Worm (Caenorhabditis elegans) whole organism, young adult: ENCODE measurements around the gene chch-3.

ENCODE experiments used
- B0019.2 ChIP-seq: fragments of 200-800 bp; sonication (Bioruptor generic); conservative IDR thresholded peaks from 2 replicates; pipeline ENCODE4 v1.3.6; 2022; ENCODE audit warnings: missing genetic modification reagents, missing genetic modification characterization, missing compliant biosample characterization
- B0035.1 ChIP-seq: sonication (generic microtip); optimal IDR thresholded peaks from 2 replicates; lab custom pipeline; 2016; ENCODE audit warnings: missing genetic modification characterization, mild to moderate bottlenecking, missing compliant biosample characterization, missing genotype, missing genetic modification reagents
- B0336.3 ChIP-seq: fragments of 200-800 bp; sonication (Bioruptor generic); IDR thresholded peaks from 2 replicates; pipeline ENCODE4 v1.3.6; 2022; ENCODE audit warnings: missing genetic modification characterization, missing compliant biosample characterization
- F10E7.11 ChIP-seq: sonication (generic microtip); optimal IDR thresholded peaks from 2 replicates; lab custom pipeline; 2017; ENCODE audit warnings: mild to moderate bottlenecking, missing genetic modification characterization, moderate library complexity, missing compliant biosample characterization
- F22D6.2 ChIP-seq: sonication (generic microtip); optimal IDR thresholded peaks from 2 replicates; lab custom pipeline; 2016; ENCODE audit warnings: mild to moderate bottlenecking, missing genetic modification characterization, missing compliant biosample characterization
- F49E8.2 ChIP-seq: sonication (generic microtip); optimal IDR thresholded peaks from 3 replicates; lab custom pipeline; 2017; ENCODE audit warnings: missing genetic modification characterization, mild to moderate bottlenecking, missing compliant biosample characterization, antibody characterized with exemption, moderate library complexity; ENCODE audit not compliant: insufficient read depth
- Y53F4B.3 ChIP-seq: fragments of 200-800 bp; sonication (Bioruptor generic); IDR thresholded peaks from 2 replicates; pipeline ENCODE4 v1.3.6; 2022; ENCODE audit warnings: missing genetic modification reagents, missing genetic modification characterization, missing compliant biosample characterization
- akir-1 ChIP-seq: fragments of 200-800 bp; sonication (Bioruptor generic); optimal IDR thresholded peaks from 2 replicates; lab custom pipeline; 2018; ENCODE audit warnings: mild to moderate bottlenecking, missing genetic modification characterization, moderate library complexity, missing compliant biosample characterization
- aptf-3 ChIP-seq: fragments of 200-800 bp; sonication (Bioruptor generic); IDR thresholded peaks from 2 replicates; pipeline ENCODE4 v1.3.6; 2022; ENCODE audit warnings: missing genetic modification characterization, missing compliant biosample characterization
- atf-7 ChIP-seq: sonication (generic microtip); optimal IDR thresholded peaks from 2 replicates; lab custom pipeline; 2017; ENCODE audit warnings: mild to moderate bottlenecking, missing genetic modification characterization, missing compliant biosample characterization
- attf-3 ChIP-seq: fragments of 200-800 bp; sonication (Bioruptor generic); conservative IDR thresholded peaks from 2 replicates; pipeline ENCODE4 v1.3.6; 2022; ENCODE audit warnings: missing genetic modification reagents, missing genetic modification characterization, missing compliant biosample characterization
- attf-6 ChIP-seq: fragments of 200-800 bp; sonication (Bioruptor generic); IDR thresholded peaks from 2 replicates; pipeline ENCODE4 v1.3.6; 2022; ENCODE audit warnings: missing genetic modification reagents, missing genetic modification characterization, missing compliant biosample characterization
- bed-1 ChIP-seq: fragments of 200-800 bp; sonication (Bioruptor generic); IDR thresholded peaks from 2 replicates; pipeline ENCODE4 v1.3.6; 2022; ENCODE audit warnings: missing genetic modification reagents, missing genetic modification characterization, missing compliant biosample characterization
- cebp-1 ChIP-seq, 2 experiments: fragments of 200-800 bp in 1 of 2; sonication (Bioruptor generic) in 1 of 2; sonication (generic microtip) in 1 of 2; IDR thresholded peaks in 1 of 2; optimal IDR thresholded peaks in 1 of 2; 2 replicates each; pipeline versions ENCODE4 v1.3.6 to Lab custom; 2017 to 2022; ENCODE audit warnings: missing compliant biosample characterization in 2 of 2, missing genetic modification characterization in 2 of 2, mild to moderate bottlenecking in 1 of 2, missing genetic modification reagents in 1 of 2, moderate library complexity in 1 of 2
- ceh-100 ChIP-seq: fragments of 200-800 bp; sonication (Bioruptor generic); IDR thresholded peaks from 2 replicates; pipeline ENCODE4 v1.3.6; 2022; ENCODE audit warnings: missing genetic modification reagents, missing genetic modification characterization, missing compliant biosample characterization
- ceh-40 ChIP-seq: fragments of 200-800 bp; sonication (Bioruptor generic); IDR thresholded peaks from 2 replicates; pipeline ENCODE4 v1.3.6; 2022; ENCODE audit warnings: missing genetic modification characterization, missing compliant biosample characterization
- dox-1 ChIP-seq: fragments of 200-800 bp; sonication (Bioruptor generic); IDR thresholded peaks from 2 replicates; pipeline ENCODE4 v1.3.6; 2022; ENCODE audit warnings: missing genetic modification reagents, missing genetic modification characterization, missing compliant biosample characterization
- efl-1 ChIP-seq: fragments of 150-350 bp; optimal IDR thresholded peaks from 2 replicates; lab custom pipeline; 2014; ENCODE audit warnings: missing biosample characterization, missing genetic modification reagents, missing genetic modification characterization
- hmg-20 ChIP-seq: fragments of 200-800 bp; sonication (Bioruptor generic); IDR thresholded peaks from 2 replicates; pipeline ENCODE4 v1.3.6; 2022; ENCODE audit warnings: missing genetic modification reagents, missing genetic modification characterization, missing compliant biosample characterization
- hrde-1 ChIP-seq: sonication (generic microtip); optimal IDR thresholded peaks from 2 replicates; lab custom pipeline; 2016; ENCODE audit warnings: missing genetic modification characterization, mild to moderate bottlenecking, missing compliant biosample characterization, moderate library complexity, missing genotype, missing genetic modification reagents, borderline replicate concordance
- hsf-1 ChIP-seq: fragments of 200-800 bp; sonication (Bioruptor generic); IDR thresholded peaks from 2 replicates; pipeline ENCODE4 v1.3.6; 2022; ENCODE audit warnings: missing genetic modification reagents, missing genetic modification characterization, missing compliant biosample characterization
- lin-26 ChIP-seq: fragments of 200-800 bp; sonication (Bioruptor generic); IDR thresholded peaks from 2 replicates; pipeline ENCODE4 v1.3.6; 2022; ENCODE audit warnings: missing genetic modification reagents, missing genetic modification characterization, missing compliant biosample characterization
- madf-10 ChIP-seq: sonication (generic microtip); optimal IDR thresholded peaks from 2 replicates; lab custom pipeline; 2016; ENCODE audit warnings: mild to moderate bottlenecking, missing genetic modification characterization, missing compliant biosample characterization
- madf-8 ChIP-seq: fragments of 200-800 bp; sonication (Bioruptor generic); conservative IDR thresholded peaks from 2 replicates; pipeline ENCODE4 v1.3.6; 2022; ENCODE audit warnings: missing genetic modification reagents, missing genetic modification characterization, missing compliant biosample characterization
- mxl-1 ChIP-seq: sonication (generic microtip); optimal IDR thresholded peaks from 2 replicates; lab custom pipeline; 2016; ENCODE audit warnings: missing genetic modification characterization, missing compliant biosample characterization
- nhr-27 ChIP-seq: fragments of 200-800 bp; sonication (Bioruptor generic); optimal IDR thresholded peaks from 2 replicates; lab custom pipeline; 2018; ENCODE audit warnings: mild to moderate bottlenecking, missing genetic modification characterization, moderate library complexity, missing compliant biosample characterization
- pbrm-1 ChIP-seq: fragments of 200-800 bp; sonication (Bioruptor generic); IDR thresholded peaks from 2 replicates; pipeline ENCODE4 v1.3.6; 2022; ENCODE audit warnings: missing genetic modification reagents, missing genetic modification characterization, missing compliant biosample characterization
- repo-1 ChIP-seq: sonication (generic microtip); optimal IDR thresholded peaks from 2 replicates; lab custom pipeline; 2017; ENCODE audit warnings: mild to moderate bottlenecking, missing genetic modification characterization, missing compliant biosample characterization
- rpc-1 ChIP-seq, 2 experiments: fragments of 150-350 bp in 1 of 2; sonication (generic microtip) in 1 of 2; optimal IDR thresholded peaks; 2 replicates each; lab custom pipeline; 2014 to 2018; ENCODE audit warnings: missing biosample characterization in 1 of 2, missing genetic modification characterization in 1 of 2, missing genetic modification reagents in 1 of 2, missing genotype in 1 of 2
- snpc-3.4 ChIP-seq: sonication (generic microtip); optimal IDR thresholded peaks from 2 replicates; lab custom pipeline; 2017; ENCODE audit warnings: missing genetic modification characterization, mild to moderate bottlenecking, missing compliant biosample characterization, antibody characterized with exemption, moderate library complexity, missing genotype, missing genetic modification reagents
- tbx-9 ChIP-seq: sonication (generic microtip); optimal IDR thresholded peaks from 2 replicates; lab custom pipeline; 2016; ENCODE audit warnings: borderline replicate concordance, missing genetic modification characterization, inconsistent platforms, missing compliant biosample characterization
- unc-130 ChIP-seq: sonication (generic microtip); optimal IDR thresholded peaks from 2 replicates; lab custom pipeline; 2016; ENCODE audit warnings: missing genetic modification reagents, missing genetic modification characterization, missing compliant biosample characterization
- unc-62 ChIP-seq: fragments of 150-350 bp; optimal IDR thresholded peaks from 2 replicates; lab custom pipeline; 2014; ENCODE audit warnings: missing biosample characterization, missing genetic modification reagents, missing genetic modification characterization
- xnd-1 ChIP-seq: sonication (generic microtip); optimal IDR thresholded peaks from 2 replicates; lab custom pipeline; 2016; ENCODE audit warnings: missing genotype, missing genetic modification reagents, missing genetic modification characterization, missing compliant biosample characterization
- zim-3 ChIP-seq: sonication (generic microtip); optimal IDR thresholded peaks from 2 replicates; lab custom pipeline; 2017; ENCODE audit warnings: mild to moderate bottlenecking, missing genetic modification characterization, moderate library complexity, missing compliant biosample characterization
- ztf-3 ChIP-seq: fragments of 200-800 bp; sonication (Bioruptor generic); optimal IDR thresholded peaks from 2 replicates; lab custom pipeline; 2018; ENCODE audit warnings: mild to moderate bottlenecking, missing genetic modification characterization, missing compliant biosample characterization

chch-3 gene

ce11 chrII:9427644-9428043, 10.8 kb downstream of the chch-3 start, which contains the start of gene M176.5:
M176.5 (minus strand) TSS chrII:9427744.
- TF ChIP-seq F22D6.2 (tag; lab: Kevin White, UChicago) = no peak
- no peak for TF ChIP-seq akir-1 (GFP tag; lab: Kevin White, UChicago)
- no peak for TF ChIP-seq hrde-1 (tag; lab: Kevin White, UChicago)
- no peak for TF ChIP-seq dox-1 (GFP tag; lab: Robert Waterston, UW)
- TF ChIP-seq B0035.1 (tag; lab: Kevin White, UChicago) = no peak
- TF ChIP-seq pbrm-1 (GFP tag; lab: Robert Waterston, UW) = no peak
- no peak for TF ChIP-seq zim-3 (tag; lab: Kevin White, UChicago)
- no peak for TF ChIP-seq xnd-1 (tag; lab: Kevin White, UChicago)
- no peak for TF ChIP-seq attf-6 (GFP tag; lab: Robert Waterston, UW)
- no peak for TF ChIP-seq lin-26
- TF ChIP-seq, all 124 proteins: peak for 0

ce11 chrII:9431119-9431518, 14.3 kb downstream of the chch-3 start:
- TF ChIP-seq madf-10 (tag; lab: Kevin White, UChicago) = no peak
- no peak for TF ChIP-seq F49E8.2 (tag; lab: Kevin White, UChicago)
- TF ChIP-seq hsf-1 = no peak
- TF ChIP-seq nhr-27 = no peak
- TF ChIP-seq aptf-3 (GFP tag; lab: Robert Waterston, UW) = no peak
- TF ChIP-seq atf-7 (tag; lab: Kevin White, UChicago) = no peak
- TF ChIP-seq madf-8 (GFP tag; lab: Robert Waterston, UW) = no peak
- no peak for TF ChIP-seq rpc-1 (optimal IDR thresholded peaks at IDR 0.05; lab: Kevin White, UChicago)
- no peak for TF ChIP-seq rpc-1 (tag; optimal IDR thresholded peaks at IDR 0.05; lab: Kevin White, UChicago)
- TF ChIP-seq efl-1 (GFP tag; lab: Kevin White, UChicago) = no peak
- no peak for TF ChIP-seq B0019.2 (GFP tag; lab: Robert Waterston, UW)
- TF ChIP-seq B0336.3 = no peak
- TF ChIP-seq tbx-9 (tag; lab: Kevin White, UChicago) = no peak
- TF ChIP-seq hmg-20 (GFP tag; lab: Robert Waterston, UW) = no peak
- TF ChIP-seq unc-62 (GFP tag; lab: Kevin White, UChicago) = no peak
- no peak for TF ChIP-seq snpc-3.4
- no peak for TF ChIP-seq attf-3 (GFP tag; lab: Robert Waterston, UW)
- TF ChIP-seq ceh-40 (GFP tag; lab: Robert Waterston, UW) = no peak
- no peak for TF ChIP-seq cebp-1 (GFP tag; IDR thresholded peaks at IDR 0.05; lab: Robert Waterston, UW)
- TF ChIP-seq cebp-1 (tag; optimal IDR thresholded peaks at IDR 0.05; lab: Kevin White, UChicago) = no peak

DNA sequence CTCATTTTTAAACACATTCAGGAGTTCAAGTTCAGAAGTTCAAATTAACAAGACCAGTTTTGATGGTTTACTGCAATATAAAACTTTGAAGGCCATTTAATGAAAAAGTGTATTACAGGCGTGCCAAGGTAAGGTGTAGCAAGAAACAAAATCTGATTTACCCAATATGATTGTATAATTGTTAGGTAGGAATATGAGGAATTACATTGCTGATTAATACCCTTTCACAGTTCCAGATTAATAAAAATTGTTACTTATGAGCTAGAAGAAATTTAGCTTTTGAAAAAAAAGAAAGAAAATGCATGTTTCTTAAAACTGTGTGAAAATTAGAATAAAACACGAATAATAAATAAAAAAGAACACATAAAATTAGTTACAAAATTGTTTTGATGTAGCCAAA, 16.8 kb downstream of the chch-3 start, which contains the start of gene kin-15:
Gene kin-15, minus strand, starts transcription at position 101 of the 400 bp plus-strand sequence.
- TF ChIP-seq Y53F4B.3 (GFP tag; lab: Robert Waterston, UW) (no peak), madf-10 (tag; lab: Kevin White, UChicago) (no peak), hsf-1 (no peak), madf-8 (GFP tag; lab: Robert Waterston, UW) (no peak), repo-1 (tag; lab: Kevin White, UChicago) (no peak), tbx-9 (tag; lab: Kevin White, UChicago) (no peak), unc-130 (GFP tag; lab: Kevin White, UChicago) (no peak), B0336.3 (no peak), bed-1 (GFP tag; lab: Robert Waterston, UW) (no peak), hrde-1 (tag; lab: Kevin White, UChicago) (no peak), F10E7.11 (tag; lab: Kevin White, UChicago) (no peak), ceh-100 (GFP tag; lab: Robert Waterston, UW) (no peak), ztf-3 (GFP tag; lab: Kevin White, UChicago) (no peak), mxl-1 (tag; lab: Kevin White, UChicago) (no peak)
- TF ChIP-seq, all 124 proteins: peak for 0
